1 fruit fly cellular context compared by ENCODE assay signal in genomic region chrX:13112238-13112829, dm6.
A peak's percentile ranks its signal among the peaks of the same experiment; 100 is the strongest.
TF ChIP-seq lines count a peak whose summit lies in the region.

Gene Chpf (minus strand): TSS chrX:13112462.

TF ChIP-seq in whole organism, embryonic, 481 proteins besides CTCF, POLR2A, EP300 and RAD21 (continued from another document and continues in another):
- peak; percentile 87 for TF ChIP-seq vnd (GFP tag; IDR thresholded peaks at IDR 0.05; lab: Robert Waterston, UW; ENCODE audit: partially characterized antibody)
- peak; percentile 86 for TF ChIP-seq HLH4C (GFP tag; IDR thresholded peaks at IDR 0.05; lab: Robert Waterston, UW; ENCODE audit: partially characterized antibody)
- TF ChIP-seq toy (GFP tag; IDR thresholded peaks at IDR 0.05; lab: Robert Waterston, UW), result no peak
- peak; percentile 22 for TF ChIP-seq CG12659 (GFP tag; optimal IDR thresholded peaks at IDR 0.05; lab: Kevin White, UChicago)
- TF ChIP-seq gfzf (GFP tag; optimal IDR thresholded peaks at IDR 0.05; lab: Kevin White, UChicago), result peak; percentile 16
- no peak for TF ChIP-seq caup (GFP tag; optimal IDR thresholded peaks at IDR 0.05; lab: Kevin White, UChicago; ENCODE audit: severe bottlenecking)
- no peak for TF ChIP-seq wek (GFP tag; optimal IDR thresholded peaks at IDR 0.05; lab: Kevin White, UChicago)
- peak; percentile 50 for TF ChIP-seq sqz (GFP tag; optimal IDR thresholded peaks at IDR 0.05; lab: Kevin White, UChicago)
- TF ChIP-seq CHES-1-like (GFP tag; optimal IDR thresholded peaks at IDR 0.05; lab: Kevin White, UChicago), result peak; percentile 34
- TF ChIP-seq jing (GFP tag; optimal IDR thresholded peaks at IDR 0.05; lab: Kevin White, UChicago), result no peak
- TF ChIP-seq Dbx (GFP tag; IDR thresholded peaks at IDR 0.05; lab: Robert Waterston, UW), result 0 out of 3 replicates have a peak, but pooled peaks have one; percentile 29
- TF ChIP-seq Adf1 (GFP tag; IDR thresholded peaks at IDR 0.05; lab: Robert Waterston, UW), result no peak
- peak; percentile 17; the same call in 1 of the 3 replicates for TF ChIP-seq ase (GFP tag; IDR thresholded peaks at IDR 0.05; lab: Robert Waterston, UW)
- TF ChIP-seq pita (GFP tag; optimal IDR thresholded peaks at IDR 0.05; lab: Kevin White, UChicago), result no peak
- peak; percentile 9 for TF ChIP-seq NK7.1 (GFP tag; optimal IDR thresholded peaks at IDR 0.05; lab: Kevin White, UChicago)
- TF ChIP-seq Lim3 (GFP tag; IDR thresholded peaks at IDR 0.05; lab: Robert Waterston, UW), result no peak
- peak; percentile 43 for TF ChIP-seq stwl (tag; optimal IDR thresholded peaks at IDR 0.05; lab: Kevin White, UChicago)
- no peak for TF ChIP-seq CG12299 (tag; optimal IDR thresholded peaks at IDR 0.05; lab: Kevin White, UChicago)
- no peak for TF ChIP-seq Elba2 (GFP tag; optimal IDR thresholded peaks at IDR 0.05; lab: Kevin White, UChicago)
- peak; percentile 81 for TF ChIP-seq E2f2 (GFP tag; IDR thresholded peaks at IDR 0.05; lab: Robert Waterston, UW)
- peak; percentile 3 for TF ChIP-seq CG9797 (GFP tag; optimal IDR thresholded peaks at IDR 0.05; lab: Kevin White, UChicago)
- TF ChIP-seq CG6854 (GFP tag; optimal IDR thresholded peaks at IDR 0.05; lab: Kevin White, UChicago), result no peak
- TF ChIP-seq cas (GFP tag; IDR thresholded peaks at IDR 0.05; lab: Robert Waterston, UW), result no peak
- TF ChIP-seq pnt (GFP tag; optimal IDR thresholded peaks at IDR 0.05; lab: Kevin White, UChicago), result no peak
- no peak for TF ChIP-seq CG15011 (GFP tag; optimal IDR thresholded peaks at IDR 0.05; lab: Kevin White, UChicago)
- TF ChIP-seq nau (GFP tag; optimal IDR thresholded peaks at IDR 0.05; lab: Kevin White, UChicago), result no peak
- TF ChIP-seq Eip74EF (GFP tag; optimal IDR thresholded peaks at IDR 0.05; lab: Kevin White, UChicago), result no peak
- no peak for TF ChIP-seq Mes4 (GFP tag; optimal IDR thresholded peaks at IDR 0.05; lab: Kevin White, UChicago)
- no peak for TF ChIP-seq dysf (GFP tag; IDR thresholded peaks at IDR 0.05; lab: Robert Waterston, UW)
- TF ChIP-seq CG2875 (GFP tag; optimal IDR thresholded peaks at IDR 0.05; lab: Kevin White, UChicago), result no peak
- no peak for TF ChIP-seq CG4424 (GFP tag; optimal IDR thresholded peaks at IDR 0.05; lab: Kevin White, UChicago)
- TF ChIP-seq CG31224 (GFP tag; IDR thresholded peaks at IDR 0.05; lab: Robert Waterston, UW), result no peak
- TF ChIP-seq lilli (GFP tag; optimal IDR thresholded peaks at IDR 0.05; lab: Kevin White, UChicago), result peak; percentile 3
- TF ChIP-seq CG4328 (GFP tag; optimal IDR thresholded peaks at IDR 0.05; lab: Kevin White, UChicago), result no peak
- TF ChIP-seq CG11696 (GFP tag; IDR thresholded peaks at IDR 0.05; lab: Robert Waterston, UW), result no peak
- no peak for TF ChIP-seq fd102C (GFP tag; optimal IDR thresholded peaks at IDR 0.05; lab: Kevin White, UChicago)
- TF ChIP-seq so (GFP tag; IDR thresholded peaks at IDR 0.05; lab: Robert Waterston, UW), result no peak
- TF ChIP-seq CG6254 (GFP tag; optimal IDR thresholded peaks at IDR 0.05; lab: Kevin White, UChicago), result no peak
- no peak for TF ChIP-seq ind (GFP tag; optimal IDR thresholded peaks at IDR 0.05; lab: Kevin White, UChicago)
- TF ChIP-seq CG14860 (GFP tag; IDR thresholded peaks at IDR 0.05; lab: Robert Waterston, UW; ENCODE audit: partially characterized antibody), result peak; percentile 78
- no peak for TF ChIP-seq CG18262 (tag; optimal IDR thresholded peaks at IDR 0.05; lab: Kevin White, UChicago)
- TF ChIP-seq bbx (GFP tag; IDR thresholded peaks at IDR 0.05; lab: Robert Waterston, UW; ENCODE audit: partially characterized antibody), result peak; percentile 89
- TF ChIP-seq Sry-δ (GFP tag; optimal IDR thresholded peaks at IDR 0.05; lab: Kevin White, UChicago), result peak; percentile 91
- TF ChIP-seq CG7271 (tag; optimal IDR thresholded peaks at IDR 0.05; lab: Kevin White, UChicago), result no peak
- TF ChIP-seq CG6791 (GFP tag; IDR thresholded peaks at IDR 0.05; lab: Robert Waterston, UW; ENCODE audit: partially characterized antibody), result peak; percentile 92
- no peak for TF ChIP-seq Lpt (GFP tag; optimal IDR thresholded peaks at IDR 0.05; lab: Kevin White, UChicago)
- TF ChIP-seq slp2 (GFP tag; optimal IDR thresholded peaks at IDR 0.05; lab: Kevin White, UChicago), result no peak
- TF ChIP-seq CG3407 (GFP tag; optimal IDR thresholded peaks at IDR 0.05; lab: Kevin White, UChicago), result no peak
- TF ChIP-seq CG4617 (GFP tag; optimal IDR thresholded peaks at IDR 0.05; lab: Kevin White, UChicago; ENCODE audit: borderline replicate concordance), result no peak
- peak; percentile 84 for TF ChIP-seq nerfin-2 (GFP tag; IDR thresholded peaks at IDR 0.05; lab: Robert Waterston, UW; ENCODE audit: partially characterized antibody)
- TF ChIP-seq Ptx1 (GFP tag; IDR thresholded peaks at IDR 0.05; lab: Robert Waterston, UW), result peak; percentile 32; the same call in 1 of the 2 replicates
- TF ChIP-seq CG3995 (GFP tag; optimal IDR thresholded peaks at IDR 0.05; lab: Kevin White, UChicago), result no peak
- peak; percentile 18 for TF ChIP-seq scrt (GFP tag; optimal IDR thresholded peaks at IDR 0.05; lab: Kevin White, UChicago)
- TF ChIP-seq CG17385 (GFP tag; optimal IDR thresholded peaks at IDR 0.05; lab: Kevin White, UChicago), result peak; percentile 6
- peak; percentile 95 for TF ChIP-seq Dref (GFP tag; IDR thresholded peaks at IDR 0.05; lab: Robert Waterston, UW)
- TF ChIP-seq NFAT (GFP tag; IDR thresholded peaks at IDR 0.05; lab: Robert Waterston, UW), result 0 out of 2 replicates have a peak, but pooled peaks have one; percentile 20
- TF ChIP-seq nerfin-1 (tag; optimal IDR thresholded peaks at IDR 0.05; lab: Kevin White, UChicago), result no peak
- peak; percentile 49; the same call in 1 of the 2 replicates for TF ChIP-seq CG9932 (GFP tag; IDR thresholded peaks at IDR 0.05; lab: Robert Waterston, UW)
- TF ChIP-seq kni (GFP tag; optimal IDR thresholded peaks at IDR 0.05; lab: Kevin White, UChicago), result no peak
- TF ChIP-seq Jarid2 (GFP tag; optimal IDR thresholded peaks at IDR 0.05; lab: Kevin White, UChicago), result peak; percentile 66
- TF ChIP-seq Xrp1 (GFP tag; IDR thresholded peaks at IDR 0.05; lab: Robert Waterston, UW), result no peak
- no peak for TF ChIP-seq Hand (GFP tag; optimal IDR thresholded peaks at IDR 0.05; lab: Kevin White, UChicago)
- no peak for TF ChIP-seq CG14667 (GFP tag; IDR thresholded peaks at IDR 0.05; lab: Robert Waterston, UW)
- TF ChIP-seq Hmr (GFP tag; optimal IDR thresholded peaks at IDR 0.05; lab: Kevin White, UChicago), result no peak
- no peak for TF ChIP-seq CG7372 (GFP tag; IDR thresholded peaks at IDR 0.05; lab: Robert Waterston, UW)
- TF ChIP-seq hb (GFP tag; IDR thresholded peaks at IDR 0.05; lab: Robert Waterston, UW; ENCODE audit: partially characterized antibody), result peak; percentile 84
- no peak for TF ChIP-seq Dek (tag; optimal IDR thresholded peaks at IDR 0.05; lab: Kevin White, UChicago)
- TF ChIP-seq pzg (GFP tag; optimal IDR thresholded peaks at IDR 0.05; lab: Kevin White, UChicago), result peak; percentile 53
- TF ChIP-seq bab2 (GFP tag; optimal IDR thresholded peaks at IDR 0.05; lab: Kevin White, UChicago), result peak; percentile 5
- TF ChIP-seq jumu (GFP tag; optimal IDR thresholded peaks at IDR 0.05; lab: Kevin White, UChicago), result no peak
- TF ChIP-seq tx (GFP tag; optimal IDR thresholded peaks at IDR 0.05; lab: Kevin White, UChicago), result no peak
- peak; percentile 90 for TF ChIP-seq Bgb (GFP tag; IDR thresholded peaks at IDR 0.05; lab: Robert Waterston, UW; ENCODE audit: partially characterized antibody)
- TF ChIP-seq trem (tag; optimal IDR thresholded peaks at IDR 0.05; lab: Kevin White, UChicago), result peak; percentile 17
- TF ChIP-seq ato (GFP tag; IDR thresholded peaks at IDR 0.05; lab: Robert Waterston, UW; ENCODE audit: partially characterized antibody), result peak; percentile 74; the same call in 1 of the 2 replicates
- TF ChIP-seq mam (GFP tag; optimal IDR thresholded peaks at IDR 0.05; lab: Kevin White, UChicago), result peak; percentile 27
- TF ChIP-seq CG6689 (GFP tag; IDR thresholded peaks at IDR 0.05; lab: Robert Waterston, UW), result no peak
- TF ChIP-seq MESR4 (GFP tag; optimal IDR thresholded peaks at IDR 0.05; lab: Kevin White, UChicago), result no peak
- TF ChIP-seq sim (GFP tag; IDR thresholded peaks at IDR 0.05; lab: Robert Waterston, UW), result no peak
- no peak for TF ChIP-seq sd (tag; optimal IDR thresholded peaks at IDR 0.05; lab: Kevin White, UChicago)
- peak; percentile 45 for TF ChIP-seq Sin3A (optimal IDR thresholded peaks at IDR 0.05; lab: Kevin White, UChicago)
- peak; percentile 46; the same call in 2 of the 3 replicates for TF ChIP-seq row (GFP tag; IDR thresholded peaks at IDR 0.05; lab: Robert Waterston, UW)
- TF ChIP-seq chn (GFP tag; optimal IDR thresholded peaks at IDR 0.05; lab: Kevin White, UChicago), result peak; percentile 30
- TF ChIP-seq otp (GFP tag; IDR thresholded peaks at IDR 0.05; lab: Robert Waterston, UW), result no peak
- TF ChIP-seq CG34422 (GFP tag; IDR thresholded peaks at IDR 0.05; lab: Robert Waterston, UW), result peak; percentile 73; the same call in 1 of the 3 replicates
- TF ChIP-seq CG9437 (GFP tag; optimal IDR thresholded peaks at IDR 0.05; lab: Kevin White, UChicago), result no peak
- peak; percentile 59 for TF ChIP-seq hbn (GFP tag; IDR thresholded peaks at IDR 0.05; lab: Robert Waterston, UW; ENCODE audit: partially characterized antibody)
- TF ChIP-seq H2.0 (GFP tag; IDR thresholded peaks at IDR 0.05; lab: Robert Waterston, UW), result no peak
- TF ChIP-seq Optix (GFP tag; IDR thresholded peaks at IDR 0.05; lab: Robert Waterston, UW), result no peak
- no peak for TF ChIP-seq CG31365 (tag; optimal IDR thresholded peaks at IDR 0.05; lab: Kevin White, UChicago)
- TF ChIP-seq CG1647 (GFP tag; optimal IDR thresholded peaks at IDR 0.05; lab: Kevin White, UChicago), result no peak
- TF ChIP-seq amos (GFP tag; IDR thresholded peaks at IDR 0.05; lab: Robert Waterston, UW; ENCODE audit: partially characterized antibody), result peak; percentile 87
- no peak for TF ChIP-seq Nf-YA (GFP tag; IDR thresholded peaks at IDR 0.05; lab: Robert Waterston, UW)
- peak; percentile 68 for TF ChIP-seq Ets65A (GFP tag; lab: Kevin White, UChicago)
- peak in 1 of 2 experiments; percentile 10 for TF ChIP-seq Trl (optimal IDR thresholded peaks at IDR 0.05; lab: Kevin White, UChicago)
- no peak for TF ChIP-seq Trl (GFP tag; optimal IDR thresholded peaks at IDR 0.05; lab: Kevin White, UChicago)
- peak; percentile 63 for TF ChIP-seq CG2116 (GFP tag; optimal IDR thresholded peaks at IDR 0.05; lab: Kevin White, UChicago)
- TF ChIP-seq CG17359 (tag; optimal IDR thresholded peaks at IDR 0.05; lab: Kevin White, UChicago), result peak; percentile 61
- TF ChIP-seq CG10209 (GFP tag; optimal IDR thresholded peaks at IDR 0.05; lab: Kevin White, UChicago), result no peak
- TF ChIP-seq sr (GFP tag; IDR thresholded peaks at IDR 0.05; lab: Robert Waterston, UW), result no peak
- peak; percentile 24 for TF ChIP-seq Myb (GFP tag; optimal IDR thresholded peaks at IDR 0.05; lab: Kevin White, UChicago)
- peak; percentile 87 for TF ChIP-seq CG7963 (GFP tag; IDR thresholded peaks at IDR 0.05; lab: Robert Waterston, UW; ENCODE audit: partially characterized antibody)
- peak; percentile 30 for TF ChIP-seq Drgx (GFP tag; IDR thresholded peaks at IDR 0.05; lab: Robert Waterston, UW)
- no peak for TF ChIP-seq CG15073 (GFP tag; optimal IDR thresholded peaks at IDR 0.05; lab: Kevin White, UChicago)
- TF ChIP-seq CG17186 (GFP tag; optimal IDR thresholded peaks at IDR 0.05; lab: Kevin White, UChicago), result peak; percentile 7
- TF ChIP-seq gsb (GFP tag; IDR thresholded peaks at IDR 0.05; lab: Robert Waterston, UW), result no peak
- no peak for TF ChIP-seq CG6765 (GFP tag; optimal IDR thresholded peaks at IDR 0.05; lab: Kevin White, UChicago)
- TF ChIP-seq slbo (GFP tag; IDR thresholded peaks at IDR 0.05; lab: Robert Waterston, UW), result peak; percentile 50; the same call in 1 of the 2 replicates
- no peak for TF ChIP-seq Side (GFP tag; optimal IDR thresholded peaks at IDR 0.05; lab: Kevin White, UChicago)
- TF ChIP-seq Sox100B (GFP tag; optimal IDR thresholded peaks at IDR 0.05; lab: Kevin White, UChicago), result no peak
- TF ChIP-seq sc (optimal IDR thresholded peaks at IDR 0.05; lab: Kevin White, UChicago), result no peak
- TF ChIP-seq sc (GFP tag; optimal IDR thresholded peaks at IDR 0.05; lab: Kevin White, UChicago), result no peak
- no peak for TF ChIP-seq tgo (GFP tag; IDR thresholded peaks at IDR 0.05; lab: Robert Waterston, UW)
- TF ChIP-seq Camta (GFP tag; optimal IDR thresholded peaks at IDR 0.05; lab: Kevin White, UChicago), result no peak
- TF ChIP-seq CG14014 (GFP tag; IDR thresholded peaks at IDR 0.05; lab: Robert Waterston, UW), result no peak
- no peak for TF ChIP-seq jigr1 (GFP tag; IDR thresholded peaks at IDR 0.05; lab: Robert Waterston, UW)
- TF ChIP-seq CG12942 (GFP tag; optimal IDR thresholded peaks at IDR 0.05; lab: Kevin White, UChicago), result no peak
- no peak for TF ChIP-seq Nf-YC (tag; optimal IDR thresholded peaks at IDR 0.05; lab: Kevin White, UChicago)
- TF ChIP-seq Ets97D (GFP tag; optimal IDR thresholded peaks at IDR 0.05; lab: Kevin White, UChicago), result peak; percentile 36
- no peak for TF ChIP-seq CG10654 (GFP tag; optimal IDR thresholded peaks at IDR 0.05; lab: Kevin White, UChicago)
- no peak for TF ChIP-seq Awh (GFP tag; IDR thresholded peaks at IDR 0.05; lab: Robert Waterston, UW)
- TF ChIP-seq lola (GFP tag; optimal IDR thresholded peaks at IDR 0.05; lab: Kevin White, UChicago), result no peak
- no peak for TF ChIP-seq CG14050 (GFP tag; IDR thresholded peaks at IDR 0.05; lab: Robert Waterston, UW)
- TF ChIP-seq BtbVII (GFP tag; optimal IDR thresholded peaks at IDR 0.05; lab: Kevin White, UChicago), result no peak
- peak; percentile 24 for TF ChIP-seq CG13624 (GFP tag; optimal IDR thresholded peaks at IDR 0.05; lab: Kevin White, UChicago)
- no peak for TF ChIP-seq usp (GFP tag; optimal IDR thresholded peaks at IDR 0.05; lab: Kevin White, UChicago)
- no peak for TF ChIP-seq mirr (GFP tag; optimal IDR thresholded peaks at IDR 0.05; lab: Kevin White, UChicago)
- no peak for TF ChIP-seq ap (GFP tag; IDR thresholded peaks at IDR 0.05; lab: Robert Waterston, UW)
- TF ChIP-seq CG3163 (GFP tag; optimal IDR thresholded peaks at IDR 0.05; lab: Kevin White, UChicago), result no peak
- no peak for TF ChIP-seq CG7556 (GFP tag; optimal IDR thresholded peaks at IDR 0.05; lab: Kevin White, UChicago)
- no peak for TF ChIP-seq Hr78 (GFP tag; optimal IDR thresholded peaks at IDR 0.05; lab: Kevin White, UChicago)
- TF ChIP-seq prd (optimal IDR thresholded peaks at IDR 0.05; lab: Kevin White, UChicago), result no peak
- peak; percentile 38; the same call in 1 of the 3 replicates for TF ChIP-seq prd (GFP tag; IDR thresholded peaks at IDR 0.05; lab: Robert Waterston, UW)
- no peak for TF ChIP-seq CG2202 (tag; optimal IDR thresholded peaks at IDR 0.05; lab: Kevin White, UChicago)
